Fruit fly (Drosophila melanogaster): ENCODE data around the gene Mst87F.

DNA sequence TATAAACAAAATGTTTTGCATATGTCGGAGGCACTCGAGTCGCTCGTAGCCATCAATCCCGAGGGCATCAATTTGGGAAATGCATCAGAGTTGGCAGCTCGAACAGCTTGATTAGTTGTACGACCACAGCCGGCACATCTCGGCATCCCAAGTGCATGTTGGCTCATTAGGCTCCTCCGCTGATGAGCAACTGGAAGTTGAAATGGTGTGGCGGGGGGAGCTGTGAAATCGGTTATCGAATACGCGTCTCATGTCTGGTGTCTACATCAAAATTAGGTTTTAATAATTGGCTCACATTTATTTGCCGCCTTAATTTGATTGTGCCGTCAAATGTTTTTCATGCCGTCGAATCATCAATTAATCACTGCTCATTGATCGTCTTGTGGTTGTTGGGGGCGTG is 31.4 kb upstream of the Mst87F start:
- TF ChIP-seq CG12605 (GFP tag; IDR thresholded peaks at IDR 0.05) (no peak), CG8159 (tag; optimal IDR thresholded peaks at IDR 0.05) (no peak), EcR (GFP tag; optimal IDR thresholded peaks at IDR 0.05) (no peak), CG14655 (GFP tag; optimal IDR thresholded peaks at IDR 0.05) (no peak), CG34367 (tag; optimal IDR thresholded peaks at IDR 0.05) (no peak), gl (tag; optimal IDR thresholded peaks at IDR 0.05) (no peak), CG17806 (tag; optimal IDR thresholded peaks at IDR 0.05) (no peak), CG32121 (GFP tag; IDR thresholded peaks at IDR 0.05) (no peak), CG13204 (GFP tag; optimal IDR thresholded peaks at IDR 0.05) (no peak), Ets98B (GFP tag; IDR thresholded peaks at IDR 0.05) (no peak), Snoo (tag; optimal IDR thresholded peaks at IDR 0.05) (no peak), CG10348 (GFP tag; IDR thresholded peaks at IDR 0.05) (no peak)
